Fruit fly (Drosophila melanogaster) whole organism, pupa: ENCODE results near the gene CG42747.

ENCODE experiments used
- CG10348 ChIP-seq: fragments of 200-800 bp; sonication (Bioruptor generic); IDR thresholded peaks from 2 replicates; pipeline ENCODE4 v1.3.6; 2022; ENCODE audit warnings: missing biosample characterization, missing genetic modification characterization
- CG12605 ChIP-seq: fragments of 200-800 bp; sonication (Bioruptor generic); IDR thresholded peaks from 2 replicates; pipeline ENCODE4 v1.3.6; 2022; ENCODE audit warnings: missing biosample characterization, missing genetic modification characterization
- CG13204 ChIP-seq: fragments of 200-800 bp; sonication (Bioruptor generic); optimal IDR thresholded peaks from 2 replicates; lab custom pipeline; 2018; ENCODE audit warnings: missing biosample characterization, mild to moderate bottlenecking, missing genetic modification characterization, moderate library complexity
- CG14655 ChIP-seq: fragments of 200-800 bp; sonication (Bioruptor generic); optimal IDR thresholded peaks from 3 replicates; lab custom pipeline; 2017; ENCODE audit warnings: mild to moderate bottlenecking, missing biosample characterization, missing genetic modification reagents, missing genetic modification characterization
- CG15710 ChIP-seq: fragments of 200-800 bp; sonication (Bioruptor generic); optimal IDR thresholded peaks from 2 replicates; lab custom pipeline; 2018; ENCODE audit warnings: missing biosample characterization, mild to moderate bottlenecking, missing genetic modification characterization, moderate library complexity
- CG17806 ChIP-seq: fragments of 200-800 bp; sonication (Bioruptor generic); optimal IDR thresholded peaks from 2 replicates; lab custom pipeline; 2018; ENCODE audit warnings: missing biosample characterization, mild to moderate bottlenecking, missing genetic modification characterization, moderate library complexity
- CG32121 ChIP-seq: fragments of 200-800 bp; sonication (Bioruptor generic); IDR thresholded peaks from 2 replicates; pipeline ENCODE4 v1.3.6; 2022; ENCODE audit warnings: missing biosample characterization, missing genetic modification characterization
- CG34367 ChIP-seq: fragments of 200-800 bp; sonication (Bioruptor generic); optimal IDR thresholded peaks from 2 replicates; lab custom pipeline; 2018; ENCODE audit warnings: missing biosample characterization, mild to moderate bottlenecking, missing genetic modification characterization
- CG4496 ChIP-seq: fragments of 200-800 bp; sonication (Bioruptor generic); IDR thresholded peaks from 3 replicates; pipeline ENCODE4 v1.3.6; 2022; ENCODE audit warnings: missing biosample characterization, missing genetic modification characterization
- CG8159 ChIP-seq: fragments of 200-800 bp; sonication (Bioruptor generic); optimal IDR thresholded peaks from 3 replicates; lab custom pipeline; 2018; ENCODE audit warnings: missing biosample characterization, mild to moderate bottlenecking, missing genetic modification characterization, moderate library complexity
- CG8301 ChIP-seq: fragments of 200-800 bp; sonication (Bioruptor generic); optimal IDR thresholded peaks from 2 replicates; lab custom pipeline; 2018; ENCODE audit warnings: missing biosample characterization, mild to moderate bottlenecking, missing genetic modification characterization
- CG9948 ChIP-seq: fragments of 200-800 bp; sonication (Bioruptor generic); optimal IDR thresholded peaks from 2 replicates; lab custom pipeline; 2018; ENCODE audit warnings: missing biosample characterization, mild to moderate bottlenecking, missing genetic modification characterization, moderate library complexity
- D1 ChIP-seq: fragments of 200-800 bp; sonication (Bioruptor generic); optimal IDR thresholded peaks from 2 replicates; lab custom pipeline; 2018; ENCODE audit warnings: missing biosample characterization, mild to moderate bottlenecking, missing genetic modification characterization, moderate library complexity
- EcR ChIP-seq: fragments of 200-800 bp; sonication (Bioruptor generic); optimal IDR thresholded peaks from 3 replicates; lab custom pipeline; 2019; ENCODE audit warnings: missing biosample characterization, missing genetic modification characterization, mild to moderate bottlenecking, moderate library complexity, missing genetic modification reagents
- Ets98B ChIP-seq: fragments of 200-800 bp; sonication (Bioruptor generic); IDR thresholded peaks from 2 replicates; pipeline ENCODE4 v1.3.6; 2022; ENCODE audit warnings: missing biosample characterization, missing genetic modification characterization
- Pif1A ChIP-seq: fragments of 200-800 bp; sonication (Bioruptor generic); optimal IDR thresholded peaks from 3 replicates; lab custom pipeline; 2016; ENCODE audit warnings: missing biosample characterization, missing genetic modification characterization
- Pif1B ChIP-seq: fragments of 200-800 bp; sonication (Bioruptor generic); optimal IDR thresholded peaks from 3 replicates; lab custom pipeline; 2016; ENCODE audit warnings: missing biosample characterization, missing genetic modification characterization
- Snoo ChIP-seq: fragments of 200-800 bp; sonication (Bioruptor generic); optimal IDR thresholded peaks from 3 replicates; lab custom pipeline; 2017; ENCODE audit warnings: missing biosample characterization, mild to moderate bottlenecking, missing genetic modification characterization, inconsistent platforms
- fd96Ca ChIP-seq: fragments of 200-800 bp; sonication (Bioruptor generic); IDR thresholded peaks from 3 replicates; pipeline ENCODE4 v1.3.6; 2022; ENCODE audit warnings: missing biosample characterization, missing genetic modification characterization
- gl ChIP-seq: fragments of 200-800 bp; sonication (Bioruptor generic); optimal IDR thresholded peaks from 2 replicates; lab custom pipeline; 2018; ENCODE audit warnings: missing biosample characterization, mild to moderate bottlenecking, missing genetic modification characterization
- rn ChIP-seq: fragments of 200-800 bp; sonication (Bioruptor generic); IDR thresholded peaks from 2 replicates; pipeline ENCODE4 v1.3.6; 2022; ENCODE audit warnings: missing biosample characterization, missing genetic modification characterization

The CG42747 gene

dm6 chr3L:6395907-6396306, 4.5 kb upstream of the CG42747 start:
- TF ChIP-seq Pif1A (GFP tag; lab: Kevin White, UChicago) (peak; percentile 18), EcR (GFP tag; lab: Kevin White, UChicago) (no peak), CG15710 (tag; lab: Kevin White, UChicago) (peak; percentile 61), CG8301 (tag; lab: Kevin White, UChicago) (peak; percentile 67), Pif1B (GFP tag; lab: Kevin White, UChicago) (peak; percentile 8), Ets98B (GFP tag; lab: Robert Waterston, UW) (0 out of 2 replicates have a peak, but pooled peaks have one; percentile 22), CG13204 (no peak), D1 (no peak), CG4496 (peak; percentile 56), CG8159 (peak; percentile 70), fd96Ca (no peak), CG9948 (tag; lab: Kevin White, UChicago) (peak; percentile 53), CG32121 (GFP tag; lab: Robert Waterston, UW) (no peak), CG12605 (GFP tag; lab: Robert Waterston, UW) (no peak), CG10348 (GFP tag; lab: Robert Waterston, UW) (no peak), gl (tag; lab: Kevin White, UChicago) (peak; percentile 7), rn (GFP tag; lab: Robert Waterston, UW) (no peak), CG14655 (GFP tag; lab: Kevin White, UChicago) (peak; percentile 75), Snoo (tag; lab: Kevin White, UChicago) (peak; percentile 41), CG34367 (tag; lab: Kevin White, UChicago) (no peak), CG17806 (tag; lab: Kevin White, UChicago) (peak; percentile 65)
- TF ChIP-seq, all 21 proteins: peak for 12

- TF ChIP-seq rn (GFP tag; lab: Robert Waterston, UW) (no peak), CG4496 (no peak), EcR (GFP tag; lab: Kevin White, UChicago) (no peak), CG10348 (GFP tag; lab: Robert Waterston, UW) (no peak), CG15710 (tag; lab: Kevin White, UChicago) (no peak), D1 (no peak), CG12605 (GFP tag; lab: Robert Waterston, UW) (no peak), gl (tag; lab: Kevin White, UChicago) (no peak), CG34367 (tag; lab: Kevin White, UChicago) (no peak), CG32121 (GFP tag; lab: Robert Waterston, UW) (no peak), CG14655 (GFP tag; lab: Kevin White, UChicago) (no peak), CG13204 (no peak), Pif1B (GFP tag; lab: Kevin White, UChicago) (no peak), Pif1A (GFP tag; lab: Kevin White, UChicago) (no peak), CG8159 (no peak), Ets98B (GFP tag; lab: Robert Waterston, UW) (no peak), CG17806 (tag; lab: Kevin White, UChicago) (no peak), fd96Ca (no peak), CG9948 (tag; lab: Kevin White, UChicago) (no peak), CG8301 (tag; lab: Kevin White, UChicago) (no peak)
Observed at dm6 chr3L:6397835-6398234, 2.6 kb upstream of the CG42747 start.

dm6 chr3L:6404104-6404503, 3.7 kb downstream of the CG42747 start:
- TF ChIP-seq CG9948 (tag; lab: Kevin White, UChicago) (no peak), gl (tag; lab: Kevin White, UChicago) (no peak), Pif1B (GFP tag; lab: Kevin White, UChicago) (no peak), EcR (GFP tag; lab: Kevin White, UChicago) (no peak), Pif1A (GFP tag; lab: Kevin White, UChicago) (no peak), CG10348 (GFP tag; lab: Robert Waterston, UW) (no peak), D1 (no peak), fd96Ca (no peak), CG17806 (tag; lab: Kevin White, UChicago) (no peak), Ets98B (GFP tag; lab: Robert Waterston, UW) (no peak)

dm6 chr3L:6404889-6405288, 4.5 kb downstream of the CG42747 start:
- TF ChIP-seq CG17806 (tag; lab: Kevin White, UChicago) (peak; percentile 13), D1 (no peak), CG14655 (GFP tag; lab: Kevin White, UChicago) (peak; percentile 50), Ets98B (GFP tag; lab: Robert Waterston, UW) (no peak), CG34367 (tag; lab: Kevin White, UChicago) (no peak), CG4496 (0 out of 3 replicates have a peak, but pooled peaks have one; percentile 20), CG32121 (GFP tag; lab: Robert Waterston, UW) (no peak), CG15710 (tag; lab: Kevin White, UChicago) (no peak), Snoo (tag; lab: Kevin White, UChicago) (no peak), CG8159 (no peak), CG10348 (GFP tag; lab: Robert Waterston, UW) (no peak), CG9948 (tag; lab: Kevin White, UChicago) (peak; percentile 0), EcR (GFP tag; lab: Kevin White, UChicago) (no peak), rn (GFP tag; lab: Robert Waterston, UW) (peak; percentile 17; the same call in 1 of the 2 replicates), Pif1A (GFP tag; lab: Kevin White, UChicago) (peak; percentile 10), CG13204 (peak; percentile 40), CG8301 (tag; lab: Kevin White, UChicago) (peak; percentile 4), CG12605 (GFP tag; lab: Robert Waterston, UW) (0 out of 2 replicates have a peak, but pooled peaks have one; percentile 25), fd96Ca (0 out of 3 replicates have a peak, but pooled peaks have one; percentile 34), Pif1B (GFP tag; lab: Kevin White, UChicago) (no peak), gl (tag; lab: Kevin White, UChicago) (no peak)
- TF ChIP-seq, all 21 proteins: peak for 10

- no peak for TF ChIP-seq Ets98B (GFP tag; lab: Robert Waterston, UW)
- no peak for TF ChIP-seq CG9948 (tag; lab: Kevin White, UChicago)
- TF ChIP-seq CG12605 (GFP tag; lab: Robert Waterston, UW), result no peak
- no peak for TF ChIP-seq D1
- TF ChIP-seq CG4496, result no peak
- TF ChIP-seq gl (tag; lab: Kevin White, UChicago), result no peak
- TF ChIP-seq Pif1B (GFP tag; lab: Kevin White, UChicago), result no peak
- TF ChIP-seq Pif1A (GFP tag; lab: Kevin White, UChicago), result no peak
- no peak for TF ChIP-seq CG32121 (GFP tag; lab: Robert Waterston, UW)
- TF ChIP-seq CG15710 (tag; lab: Kevin White, UChicago), result no peak
- no peak for TF ChIP-seq Snoo (tag; lab: Kevin White, UChicago)
- no peak for TF ChIP-seq CG13204
- TF ChIP-seq CG14655 (GFP tag; lab: Kevin White, UChicago), result no peak
- no peak for TF ChIP-seq fd96Ca
- TF ChIP-seq CG8159, result no peak
- TF ChIP-seq rn (GFP tag; lab: Robert Waterston, UW), result no peak
- TF ChIP-seq EcR (GFP tag; lab: Kevin White, UChicago), result no peak
Observed at dm6 chr3L:6437235-6437634, 36.8 kb downstream of the CG42747 start.
